Fruit fly (Drosophila melanogaster) whole organism, embryonic: ENCODE data around the gene cu.

ENCODE experiments used
- CG16863 ChIP-seq: fragments of 200-800 bp; sonication (Bioruptor generic); optimal IDR thresholded peaks from 3 replicates; lab custom pipeline; 2016; ENCODE audit warnings: missing biosample characterization, missing genetic modification characterization
- CG2875 ChIP-seq: fragments of 200-800 bp; sonication (Bioruptor generic); optimal IDR thresholded peaks from 2 replicates; lab custom pipeline; 2017; ENCODE audit warnings: missing biosample characterization, mild to moderate bottlenecking, missing genetic modification characterization, missing genetic modification reagents
- CG3847 ChIP-seq: fragments of 200-800 bp; sonication (Bioruptor generic); IDR thresholded peaks from 2 replicates; pipeline ENCODE4 v1.3.6; 2022; ENCODE audit warnings: missing biosample characterization, missing genetic modification characterization
- CG6272 ChIP-seq: fragments of 200-800 bp; sonication (Bioruptor generic); IDR thresholded peaks from 2 replicates; pipeline ENCODE4 v1.3.6; 2022; ENCODE audit warnings: missing biosample characterization, missing genetic modification characterization
- HLH54F ChIP-seq: fragments of 200-800 bp; sonication (Bioruptor generic); optimal IDR thresholded peaks from 3 replicates; lab custom pipeline; 2016; ENCODE audit warnings: missing biosample characterization, missing genetic modification characterization
- Kr ChIP-seq: fragments of 200-800 bp; sonication (Bioruptor generic); optimal IDR thresholded peaks from 2 replicates; lab custom pipeline; 2017; ENCODE audit warnings: missing biosample characterization, mild to moderate bottlenecking, missing genetic modification characterization
- chm ChIP-seq: fragments of 200-800 bp; sonication (Bioruptor generic); IDR thresholded peaks from 2 replicates; pipeline ENCODE4 v1.3.6; 2022; ENCODE audit warnings: missing biosample characterization, missing genetic modification characterization

DNA sequence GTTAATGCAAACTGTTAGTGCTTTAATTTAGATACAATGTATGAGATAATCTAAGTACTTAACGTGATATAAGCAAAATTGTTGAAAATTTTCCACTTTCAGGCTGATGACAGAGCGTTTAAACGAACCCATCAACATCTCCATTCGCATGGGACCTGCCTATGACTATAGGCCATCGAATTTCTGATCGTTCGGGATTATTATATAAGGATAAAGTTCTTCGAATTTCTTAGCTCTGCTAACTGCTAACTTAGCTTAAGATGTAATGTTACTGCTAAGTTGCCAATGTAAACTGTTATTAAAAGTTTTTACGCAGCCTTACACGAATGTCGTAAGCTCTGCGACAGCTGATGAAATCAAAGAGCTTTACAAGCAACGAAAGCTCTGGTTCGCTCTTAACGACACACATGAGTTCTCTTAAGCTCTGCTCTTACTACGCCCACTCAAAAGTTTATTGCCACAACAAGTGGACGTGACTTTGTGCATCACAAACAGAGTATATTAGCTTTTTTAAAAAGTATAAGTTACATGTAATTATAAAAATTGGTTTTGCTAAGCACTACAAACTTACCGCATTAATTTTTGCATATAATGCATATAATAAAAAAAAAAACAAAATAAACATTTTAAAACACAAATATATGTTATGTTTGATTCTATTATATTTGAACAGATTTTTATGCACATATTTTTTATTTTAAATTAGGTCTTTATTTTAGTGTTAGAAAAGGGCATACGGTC lies 574 bp upstream of the cu start:
- TF ChIP-seq CG2875 (GFP tag; lab: Kevin White, UChicago) (peak; percentile 96), CG16863 (GFP tag; lab: Kevin White, UChicago) (peak; percentile 88), chm (GFP tag; lab: Robert Waterston, UW) (peak; percentile 86), HLH54F (GFP tag; lab: Kevin White, UChicago) (peak; percentile 92), CG6272 (GFP tag; lab: Robert Waterston, UW) (peak; percentile 96), Kr (GFP tag; lab: Kevin White, UChicago) (no peak), CG3847 (GFP tag; lab: Robert Waterston, UW) (peak; percentile 98)
